2 worm cellular contexts compared by ENCODE assay signal in genomic region chrIII:2725221-2726203, ce11.
TF ChIP-seq lines count a peak whose summit lies in the region.

TSS of gene cosa-1 (plus strand) at chrIII:2726116.

TF ChIP-seq in whole organism, L1 larva, 84 proteins besides CTCF, POLR2A, EP300 and RAD21 (continued from another document):
- TF ChIP-seq blmp-1 (tag; optimal IDR thresholded peaks at IDR 0.05; lab: Kevin White, UChicago) (peak; percentile 9), hlh-4 (tag; optimal IDR thresholded peaks at IDR 0.05; lab: Kevin White, UChicago) (no peak), F16B12.6 (tag; optimal IDR thresholded peaks at IDR 0.05; lab: Kevin White, UChicago) (peak; percentile 75), mab-9 (GFP tag; IDR thresholded peaks at IDR 0.05; lab: Robert Waterston, UW) (no peak), egl-27 (tag; optimal IDR thresholded peaks at IDR 0.05; lab: Kevin White, UChicago) (no peak), snu-23 (GFP tag; optimal IDR thresholded peaks at IDR 0.05; lab: Kevin White, UChicago) (no peak), pqm-1 (tag; optimal IDR thresholded peaks at IDR 0.05; lab: Kevin White, UChicago) (no peak), Y116A8C.19 (tag; optimal IDR thresholded peaks at IDR 0.05; lab: Kevin White, UChicago; ENCODE audit: borderline replicate concordance) (no peak), mep-1 (tag; optimal IDR thresholded peaks at IDR 0.05; lab: Kevin White, UChicago) (peak; percentile 5), nhr-20 (tag; optimal IDR thresholded peaks at IDR 0.05; lab: Kevin White, UChicago) (no peak), lin-14 (GFP tag; optimal IDR thresholded peaks at IDR 0.05; lab: Kevin White, UChicago) (no peak), unc-86 (tag; optimal IDR thresholded peaks at IDR 0.05; lab: Kevin White, UChicago) (no peak), fkh-4 (tag; optimal IDR thresholded peaks at IDR 0.05; lab: Kevin White, UChicago; ENCODE audit: borderline replicate concordance) (no peak), sup-37 (GFP tag; optimal IDR thresholded peaks at IDR 0.05; lab: Kevin White, UChicago) (no peak), lin-39 (tag; optimal IDR thresholded peaks at IDR 0.05; lab: Kevin White, UChicago) (no peak), sox-4 (tag; optimal IDR thresholded peaks at IDR 0.05; lab: Kevin White, UChicago) (no peak), nhr-12 (tag; optimal IDR thresholded peaks at IDR 0.05; lab: Kevin White, UChicago) (no peak), nhr-237 (tag; optimal IDR thresholded peaks at IDR 0.05; lab: Kevin White, UChicago) (no peak), fkh-10 (GFP tag; optimal IDR thresholded peaks at IDR 0.05; lab: Kevin White, UChicago) (no peak), unc-62 (GFP tag; optimal IDR thresholded peaks at IDR 0.05; lab: Kevin White, UChicago) (no peak), tbx-2 (tag; optimal IDR thresholded peaks at IDR 0.05; lab: Kevin White, UChicago) (no peak), hlh-17 (GFP tag; optimal IDR thresholded peaks at IDR 0.05; lab: Kevin White, UChicago; ENCODE audit: borderline replicate concordance) (no peak), nhr-76 (tag; optimal IDR thresholded peaks at IDR 0.05; lab: Kevin White, UChicago) (no peak), grh-1 (GFP tag; IDR thresholded peaks at IDR 0.05; lab: Robert Waterston, UW) (no peak), nhr-28 (tag; optimal IDR thresholded peaks at IDR 0.05; lab: Kevin White, UChicago) (no peak), nhr-47 (tag; optimal IDR thresholded peaks at IDR 0.05; lab: Kevin White, UChicago) (no peak), alr-1 (tag; optimal IDR thresholded peaks at IDR 0.05; lab: Kevin White, UChicago; ENCODE audit: borderline replicate concordance) (no peak), fos-1 (tag; optimal IDR thresholded peaks at IDR 0.05; lab: Kevin White, UChicago) (peak; percentile 6), egl-13 (tag; optimal IDR thresholded peaks at IDR 0.05; lab: Kevin White, UChicago) (no peak), lin-35 (GFP tag; optimal IDR thresholded peaks at IDR 0.05; lab: Kevin White, UChicago) (peak in 1 of 2 experiments; percentile 12), skn-1 (tag; optimal IDR thresholded peaks at IDR 0.05; lab: Kevin White, UChicago) (no peak), nhr-84 (tag; optimal IDR thresholded peaks at IDR 0.05; lab: Kevin White, UChicago) (no peak), aha-1 (tag; optimal IDR thresholded peaks at IDR 0.05; lab: Kevin White, UChicago) (no peak), ceh-8 (GFP tag; optimal IDR thresholded peaks at IDR 0.05; lab: Kevin White, UChicago) (no peak), ces-1 (GFP tag; optimal IDR thresholded peaks at IDR 0.05; lab: Kevin White, UChicago) (no peak), nhr-90 (tag; optimal IDR thresholded peaks at IDR 0.05; lab: Kevin White, UChicago; ENCODE audit: poor library complexity) (no peak), zip-4 (GFP tag; optimal IDR thresholded peaks at IDR 0.05; lab: Kevin White, UChicago) (no peak), efl-1 (optimal IDR thresholded peaks at IDR 0.05; lab: Kevin White, UChicago) (peak in 1 of 2 experiments; percentile 13), efl-1 (GFP tag; optimal IDR thresholded peaks at IDR 0.05 in 1 of 2; lab: Kevin White, UChicago) (peak; percentile 0 to 50), lsy-2 (tag; optimal IDR thresholded peaks at IDR 0.05; lab: Kevin White, UChicago) (peak in 1 of 2 experiments; percentile 18), unc-30 (tag; optimal IDR thresholded peaks at IDR 0.05; lab: Kevin White, UChicago) (no peak), lir-3 (tag; optimal IDR thresholded peaks at IDR 0.05; lab: Kevin White, UChicago; ENCODE audit: poor library complexity) (no peak), rnt-1 (tag; optimal IDR thresholded peaks at IDR 0.05; lab: Kevin White, UChicago) (no peak), dsc-1 (tag; optimal IDR thresholded peaks at IDR 0.05; lab: Kevin White, UChicago) (no peak), C16A3.4 (tag; optimal IDR thresholded peaks at IDR 0.05; lab: Kevin White, UChicago) (no peak), aly-2 (tag; optimal IDR thresholded peaks at IDR 0.05; lab: Kevin White, UChicago) (no peak), tlp-1 (tag; optimal IDR thresholded peaks at IDR 0.05; lab: Kevin White, UChicago) (no peak), isw-1 (GFP tag; IDR thresholded peaks at IDR 0.05; lab: Robert Waterston, UW) (no peak), efl-3 (GFP tag; optimal IDR thresholded peaks at IDR 0.05; lab: Kevin White, UChicago) (no peak), ceh-63 (GFP tag; optimal IDR thresholded peaks at IDR 0.05; lab: Kevin White, UChicago) (no peak), dpl-1 (GFP tag; optimal IDR thresholded peaks at IDR 0.05; lab: Kevin White, UChicago) (peak in 1 of 3 experiments; percentile 38), nhr-11 (tag; optimal IDR thresholded peaks at IDR 0.05; lab: Kevin White, UChicago) (no peak), mdl-1 (tag; optimal IDR thresholded peaks at IDR 0.05; lab: Kevin White, UChicago) (no peak), sptf-1 (tag; optimal IDR thresholded peaks at IDR 0.05; lab: Kevin White, UChicago) (no peak), C04F5.9 (tag; optimal IDR thresholded peaks at IDR 0.05; lab: Kevin White, UChicago) (no peak), ceh-82 (tag; optimal IDR thresholded peaks at IDR 0.05; lab: Kevin White, UChicago) (no peak)

TF ChIP-seq in whole organism, L4 larva, 104 proteins besides CTCF, POLR2A, EP300 and RAD21 (continued from another document):
- TF ChIP-seq unc-62 (GFP tag; optimal IDR thresholded peaks at IDR 0.05 in 1 of 2; lab: Kevin White, UChicago) (no peak), unc-62 (tag; optimal IDR thresholded peaks at IDR 0.05; lab: Kevin White, UChicago) (no peak), mdt-29 (GFP tag; IDR thresholded peaks at IDR 0.05; lab: Robert Waterston, UW) (no peak), hlh-11 (tag; optimal IDR thresholded peaks at IDR 0.05; lab: Kevin White, UChicago) (peak; percentile 69), mxl-2 (GFP tag; conservative IDR thresholded peaks at IDR 0.05; lab: Robert Waterston, UW) (no peak), tag-97 (GFP tag; IDR thresholded peaks at IDR 0.05; lab: Robert Waterston, UW) (no peak), vab-7 (GFP tag; IDR thresholded peaks at IDR 0.05; lab: Robert Waterston, UW) (no peak), F49E8.2 (tag; optimal IDR thresholded peaks at IDR 0.05; lab: Kevin White, UChicago; ENCODE audit: borderline replicate concordance) (peak; percentile 86)
